Worm (Caenorhabditis elegans) whole organism, L4 larva: ENCODE results near the gene C28A5.6.

ENCODE experiments used
- F44E2.7 ChIP-seq: fragments of 200-800 bp; sonication (Bioruptor generic); IDR thresholded peaks from 2 replicates; pipeline ENCODE4 v2.1.2; 2022; ENCODE audit warnings: missing genetic modification characterization, missing compliant biosample characterization
- F49E8.2 ChIP-seq: sonication (generic microtip); optimal IDR thresholded peaks from 2 replicates; lab custom pipeline; 2016; ENCODE audit warnings: missing compliant biosample characterization, mild to moderate bottlenecking, missing genetic modification characterization, borderline replicate concordance
- T26A8.4 ChIP-seq: fragments of 200-800 bp; sonication (Bioruptor generic); IDR thresholded peaks from 2 replicates; pipeline ENCODE4 v1.3.6; 2022; ENCODE audit warnings: missing genetic modification characterization, missing compliant biosample characterization
- Y105C5A.15 ChIP-seq: fragments of 200-800 bp; sonication (Bioruptor generic); IDR thresholded peaks from 2 replicates; pipeline ENCODE4 v1.3.6; 2022; ENCODE audit warnings: missing genetic modification characterization, missing compliant biosample characterization
- ZK337.2 ChIP-seq: fragments of 200-800 bp; sonication (Bioruptor generic); IDR thresholded peaks from 2 replicates; pipeline ENCODE4 v1.3.6; 2022; ENCODE audit warnings: missing genetic modification reagents, missing genetic modification characterization, missing compliant biosample characterization
- aha-1 ChIP-seq: fragments of 150-350 bp; peaks from one replicate; lab custom pipeline; 2014; ENCODE audit warnings: missing biosample characterization, missing genetic modification characterization
- ceh-20 ChIP-seq: fragments of 200-800 bp; sonication (Bioruptor generic); IDR thresholded peaks from 2 replicates; pipeline ENCODE4 v1.3.6; 2022; ENCODE audit warnings: missing genetic modification reagents, missing genetic modification characterization, missing compliant biosample characterization
- ceh-28 ChIP-seq: fragments of 150-350 bp; optimal IDR thresholded peaks from 2 replicates; lab custom pipeline; 2014; ENCODE audit warnings: missing biosample characterization, missing genetic modification reagents, missing genetic modification characterization
- ceh-44 ChIP-seq: fragments of 200-800 bp; sonication (Bioruptor generic); IDR thresholded peaks from 2 replicates; pipeline ENCODE4 v1.3.6; 2022; ENCODE audit warnings: missing genetic modification reagents, missing genetic modification characterization, missing compliant biosample characterization
- ces-1 ChIP-seq: fragments of 150-350 bp; sonication (generic microtip); optimal IDR thresholded peaks from 4 replicates; lab custom pipeline; 2014; ENCODE audit warnings: missing biosample characterization, missing genetic modification reagents, missing genetic modification characterization
- ctbp-1 ChIP-seq: fragments of 200-800 bp; sonication (Bioruptor generic); IDR thresholded peaks from 2 replicates; pipeline ENCODE4 v1.3.6; 2022; ENCODE audit warnings: missing genetic modification reagents, missing genetic modification characterization, missing compliant biosample characterization
- daf-16 ChIP-seq, 3 experiments: sonication (generic microtip); optimal IDR thresholded peaks; 2 replicates each; lab custom pipeline; 2016 to 2017; ENCODE audit warnings: missing genetic modification characterization in 3 of 3, missing genetic modification reagents in 3 of 3, mild to moderate bottlenecking in 2 of 3, missing compliant biosample characterization in 2 of 3, missing biosample characterization in 1 of 3, moderate library complexity in 1 of 3
- dmd-8 ChIP-seq: fragments of 200-800 bp; sonication (Bioruptor generic); IDR thresholded peaks from 2 replicates; pipeline ENCODE4 v1.3.6; 2022; ENCODE audit warnings: missing genetic modification characterization, missing compliant biosample characterization
- dmd-9 ChIP-seq: fragments of 200-800 bp; sonication (Bioruptor generic); IDR thresholded peaks from 2 replicates; pipeline ENCODE4 v1.3.6; 2022; ENCODE audit warnings: missing genetic modification reagents, missing genetic modification characterization, missing compliant biosample characterization
- duxl-1 ChIP-seq: sonication (generic microtip); optimal IDR thresholded peaks from 2 replicates; lab custom pipeline; 2016; ENCODE audit warnings: mild to moderate bottlenecking, missing genetic modification characterization, moderate library complexity, missing compliant biosample characterization; ENCODE audit not compliant: poor library complexity
- fkh-10 ChIP-seq: fragments of 150-350 bp; optimal IDR thresholded peaks from 2 replicates; lab custom pipeline; 2014; ENCODE audit warnings: missing biosample characterization, missing genetic modification reagents, missing genetic modification characterization
- hlh-11 ChIP-seq: fragments of 200-800 bp; sonication (Bioruptor generic); optimal IDR thresholded peaks from 2 replicates; lab custom pipeline; 2018; ENCODE audit warnings: mild to moderate bottlenecking, missing genetic modification characterization, missing compliant biosample characterization
- hlh-30 ChIP-seq: sonication (generic microtip); optimal IDR thresholded peaks from 2 replicates; lab custom pipeline; 2017; ENCODE audit warnings: antibody characterized with exemption, mild to moderate bottlenecking, missing genetic modification characterization, missing compliant biosample characterization; ENCODE audit not compliant: insufficient read depth
- lin-13 ChIP-seq: fragments of 150-350 bp; optimal IDR thresholded peaks from 2 replicates; lab custom pipeline; 2014; ENCODE audit warnings: missing biosample characterization, missing genetic modification reagents, missing genetic modification characterization
- lin-38 ChIP-seq: fragments of 200-800 bp; sonication (Bioruptor generic); IDR thresholded peaks from 2 replicates; pipeline ENCODE4 v1.3.6; 2022; ENCODE audit warnings: missing genetic modification reagents, missing genetic modification characterization, missing compliant biosample characterization
- lir-3 ChIP-seq: sonication (generic microtip); optimal IDR thresholded peaks from 2 replicates; lab custom pipeline; 2016; ENCODE audit warnings: mild to moderate bottlenecking, missing genetic modification characterization, missing compliant biosample characterization
- lsy-2 ChIP-seq, 2 experiments: fragments of 150-350 bp in 1 of 2; sonication (generic microtip) in 1 of 2; optimal IDR thresholded peaks; 2 replicates each; lab custom pipeline; 2014 to 2017; ENCODE audit warnings: missing biosample characterization in 2 of 2, missing genetic modification characterization in 2 of 2
- madf-5 ChIP-seq, 2 experiments: fragments of 200-800 bp; sonication (Bioruptor generic); IDR thresholded peaks; 2 replicates each; pipeline ENCODE4 v1.3.6; 2022; ENCODE audit warnings: missing compliant biosample characterization in 2 of 2, missing genetic modification characterization in 2 of 2
- madf-9 ChIP-seq: fragments of 200-800 bp; sonication (Bioruptor generic); conservative IDR thresholded peaks from 2 replicates; pipeline ENCODE4 v1.3.6; 2022; ENCODE audit warnings: missing genetic modification reagents, missing genetic modification characterization, missing compliant biosample characterization
- mdt-29 ChIP-seq: fragments of 200-800 bp; sonication (Bioruptor generic); IDR thresholded peaks from 2 replicates; pipeline ENCODE4 v1.3.6; 2022; ENCODE audit warnings: missing genetic modification reagents, missing genetic modification characterization, missing compliant biosample characterization
- mes-2 ChIP-seq: sonication (generic microtip); optimal IDR thresholded peaks from 2 replicates; lab custom pipeline; 2016; ENCODE audit warnings: missing genotype, mild to moderate bottlenecking, missing genetic modification characterization, missing compliant biosample characterization; ENCODE audit not compliant: poor library complexity, severe bottlenecking
- mxl-2 ChIP-seq: fragments of 200-800 bp; sonication (Bioruptor generic); conservative IDR thresholded peaks from 2 replicates; pipeline ENCODE4 v1.3.6; 2022; ENCODE audit warnings: missing genetic modification reagents, missing genetic modification characterization, missing compliant biosample characterization
- mxl-3 ChIP-seq: fragments of 200-800 bp; sonication (Bioruptor generic); optimal IDR thresholded peaks from 2 replicates; lab custom pipeline; 2018; ENCODE audit warnings: mild to moderate bottlenecking, missing genetic modification characterization, missing compliant biosample characterization
- nhr-10 ChIP-seq: fragments of 150-350 bp; optimal IDR thresholded peaks from 2 replicates; lab custom pipeline; 2014; ENCODE audit warnings: missing biosample characterization, missing genetic modification characterization
- nhr-102 ChIP-seq: sonication (generic microtip); optimal IDR thresholded peaks from 2 replicates; lab custom pipeline; 2016; ENCODE audit warnings: mild to moderate bottlenecking, missing genetic modification characterization, moderate library complexity, missing compliant biosample characterization
- nhr-28 ChIP-seq: fragments of 150-350 bp; optimal IDR thresholded peaks from 2 replicates; lab custom pipeline; 2014; ENCODE audit warnings: missing biosample characterization, missing genetic modification characterization
- nhr-42 ChIP-seq: fragments of 200-800 bp; sonication (Bioruptor generic); IDR thresholded peaks from 2 replicates; pipeline ENCODE4 v1.3.6; 2022; ENCODE audit warnings: missing genetic modification characterization, missing compliant biosample characterization
- nhr-48 ChIP-seq: sonication (generic microtip); optimal IDR thresholded peaks from 2 replicates; lab custom pipeline; 2016; ENCODE audit warnings: mild to moderate bottlenecking, missing genetic modification characterization, missing compliant biosample characterization
- pha-4 ChIP-seq, 2 experiments: fragments of 150-350 bp in 1 of 2; fragments of 200-800 bp in 1 of 2; sonication (Bioruptor generic) in 1 of 2; IDR thresholded peaks in 1 of 2; optimal IDR thresholded peaks in 1 of 2; 2 replicates each; pipeline versions ENCODE4 v1.3.6 to Lab custom; 2014 to 2022; ENCODE audit warnings: missing genetic modification characterization in 2 of 2, missing genetic modification reagents in 2 of 2, missing biosample characterization in 1 of 2, missing compliant biosample characterization in 1 of 2
- php-3 ChIP-seq: fragments of 200-800 bp; sonication (Bioruptor generic); IDR thresholded peaks from 2 replicates; pipeline ENCODE4 v1.3.6; 2022; ENCODE audit warnings: missing genetic modification reagents, missing genetic modification characterization, missing compliant biosample characterization
- spr-1 ChIP-seq: sonication (generic microtip); optimal IDR thresholded peaks from 2 replicates; lab custom pipeline; 2016; ENCODE audit warnings: mild to moderate bottlenecking, missing genetic modification characterization, missing compliant biosample characterization
- spr-3 ChIP-seq: fragments of 200-800 bp; sonication (Bioruptor generic); optimal IDR thresholded peaks from 2 replicates; lab custom pipeline; 2018; ENCODE audit warnings: mild to moderate bottlenecking, missing genetic modification characterization, missing compliant biosample characterization
- zfp-3 ChIP-seq: fragments of 200-800 bp; sonication (Bioruptor generic); conservative IDR thresholded peaks from 2 replicates; pipeline ENCODE4 v1.3.6; 2022; ENCODE audit warnings: missing genetic modification reagents, missing genetic modification characterization, missing compliant biosample characterization

C28A5.6 gene

ce11 chrIII:4382118-4382517, 47.2 kb downstream of the C28A5.6 start:
- TF ChIP-seq mdt-29 (GFP tag; lab: Robert Waterston, UW) (no peak), aha-1 (tag; lab: Kevin White, UChicago) (peak; percentile 87)

DNA sequence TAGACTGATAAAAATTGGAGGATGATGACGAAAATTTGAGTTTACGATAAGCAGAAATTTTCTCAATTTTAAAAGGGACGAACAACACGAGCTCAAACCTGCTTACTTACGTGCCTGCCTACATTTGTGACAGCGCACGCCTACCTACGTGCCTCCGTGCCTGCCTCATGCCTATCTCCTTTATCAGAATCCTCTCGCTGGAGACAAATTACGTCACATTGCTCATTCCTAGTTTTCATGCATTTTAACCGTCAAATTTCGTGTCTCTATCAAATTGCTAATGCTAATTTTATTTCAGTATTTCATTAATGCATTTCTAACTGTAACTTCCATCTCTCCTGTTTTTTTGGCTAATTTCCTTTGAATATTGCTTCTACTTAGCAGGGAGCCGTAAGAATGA, 48.0 kb downstream of the C28A5.6 start, which contains the start of gene pals-27:
Gene pals-27, plus strand, starts transcription at position 301 of the 400 bp plus-strand sequence.
- no peak for TF ChIP-seq ces-1 (GFP tag; lab: Kevin White, UChicago)
- no peak for TF ChIP-seq lsy-2 (tag; optimal IDR thresholded peaks at IDR 0.05; lab: Kevin White, UChicago)
- TF ChIP-seq pha-4 (GFP tag; IDR thresholded peaks at IDR 0.05; lab: Robert Waterston, UW), result no peak
- TF ChIP-seq pha-4 (tag; optimal IDR thresholded peaks at IDR 0.05; lab: Kevin White, UChicago), result no peak
- TF ChIP-seq, all 104 proteins: peak for 0

DNA sequence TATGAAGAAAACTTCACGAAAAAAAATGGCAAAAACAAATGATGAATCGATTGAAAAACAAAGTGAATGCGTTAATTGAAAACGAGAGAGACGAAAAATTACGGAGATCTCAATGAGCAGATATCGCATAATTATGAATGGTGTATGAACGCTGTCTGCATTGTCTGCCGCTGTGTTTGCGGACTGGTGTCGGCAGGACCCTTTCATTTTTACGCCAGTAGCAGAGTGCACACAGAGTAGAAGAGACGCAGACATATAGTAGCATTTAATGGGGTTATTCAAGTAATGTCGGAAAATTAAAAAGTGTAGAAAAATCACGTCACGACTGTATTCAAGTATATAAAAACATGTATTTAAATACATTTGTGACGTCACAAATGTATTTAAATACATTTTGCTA, 48.5 kb downstream of the C28A5.6 start:
- TF ChIP-seq mes-2 (tag; lab: Kevin White, UChicago) (peak; percentile 65), F49E8.2 (tag; lab: Kevin White, UChicago) (no peak), mxl-3 (no peak)
- TF ChIP-seq, all 104 proteins: peak for 1

DNA sequence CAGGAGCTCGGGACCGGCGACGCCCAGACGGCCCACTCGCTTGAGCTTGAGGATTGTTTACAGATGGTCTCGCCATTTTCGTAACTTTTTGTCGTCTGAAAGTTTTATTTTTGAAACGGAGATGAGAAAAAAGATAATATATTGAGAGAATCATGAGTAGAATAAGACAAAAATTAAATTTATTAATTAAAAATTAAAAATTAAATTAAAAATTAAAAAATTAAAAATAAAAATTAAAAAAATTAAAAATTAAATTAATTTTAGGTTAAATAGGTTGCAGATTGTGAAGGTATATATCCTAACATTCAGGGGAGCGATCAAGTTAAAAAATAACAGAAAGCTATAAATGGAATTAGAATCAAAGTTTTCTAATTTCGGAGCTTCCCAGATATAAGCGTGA, 49.6 kb downstream of the C28A5.6 start, which contains the start of gene B0284.3:
Gene B0284.3, minus strand, starts transcription at position 101 of the 400 bp plus-strand sequence.
- TF ChIP-seq php-3 (GFP tag; lab: Robert Waterston, UW) (no peak), aha-1 (tag; lab: Kevin White, UChicago) (no peak), ZK337.2 (GFP tag; lab: Robert Waterston, UW) (no peak), ceh-28 (tag; lab: Kevin White, UChicago) (no peak), nhr-10 (tag; lab: Kevin White, UChicago) (no peak)

ce11 chrIII:4378600-4379293, 50.6 kb downstream of the C28A5.6 start:
- peak; percentile 56; the same call in 1 of the 2 replicates for TF ChIP-seq madf-9
- peak; percentile 73 for TF ChIP-seq ceh-20 (GFP tag; lab: Robert Waterston, UW)
- 0 out of 2 replicates have a peak, but pooled peaks have one; percentile 56 for TF ChIP-seq mxl-2 (GFP tag; lab: Robert Waterston, UW)
- peak; percentile 79 for TF ChIP-seq duxl-1 (tag; lab: Kevin White, UChicago)
- peak; percentile 2 for TF ChIP-seq F49E8.2 (tag; lab: Kevin White, UChicago)
- peak; percentile 68 for TF ChIP-seq nhr-42 (GFP tag; lab: Robert Waterston, UW)
- peak; percentile 77 for TF ChIP-seq spr-1
- TF ChIP-seq daf-16 (GFP tag; optimal IDR thresholded peaks at IDR 0.05; lab: Kevin White, UChicago), result peak in 1 of 2 experiments; percentile 48
- TF ChIP-seq daf-16 (tag; optimal IDR thresholded peaks at IDR 0.05; lab: Kevin White, UChicago), result peak; percentile 40
- peak; percentile 69 for TF ChIP-seq ctbp-1 (GFP tag; lab: Robert Waterston, UW)
- peak; percentile 89 for TF ChIP-seq T26A8.4
- TF ChIP-seq hlh-30 (tag; lab: Kevin White, UChicago), result peak; percentile 34
- TF ChIP-seq madf-5 (GFP tag; IDR thresholded peaks at IDR 0.05; lab: Robert Waterston, UW), result peak; percentile 46 to 62; a peak in 1 of 4 replicates
- TF ChIP-seq dmd-8 (GFP tag; lab: Robert Waterston, UW), result peak; percentile 75; the same call in 1 of the 2 replicates
- peak; percentile 75 for TF ChIP-seq lir-3 (tag; lab: Kevin White, UChicago)
- 0 out of 2 replicates have a peak, but pooled peaks have one; percentile 30 for TF ChIP-seq dmd-9 (GFP tag; lab: Robert Waterston, UW)
- TF ChIP-seq ceh-44 (GFP tag; lab: Robert Waterston, UW), result peak; percentile 37; the same call in 1 of the 2 replicates
- TF ChIP-seq hlh-11 (tag; lab: Kevin White, UChicago), result peak; percentile 78
- peak; percentile 72 for TF ChIP-seq lin-38 (GFP tag; lab: Robert Waterston, UW)
- peak; percentile 4 for TF ChIP-seq fkh-10
- TF ChIP-seq lin-13, result peak; percentile 38
- peak; percentile 61 for TF ChIP-seq nhr-102 (tag; lab: Kevin White, UChicago)
- peak; percentile 77 for TF ChIP-seq nhr-48 (tag; lab: Kevin White, UChicago)
- peak; percentile 48 for TF ChIP-seq php-3 (GFP tag; lab: Robert Waterston, UW)
- peak; percentile 18 for TF ChIP-seq nhr-28 (tag; lab: Kevin White, UChicago)
- TF ChIP-seq zfp-3, result 0 out of 2 replicates have a peak, but pooled peaks have one; percentile 34
- TF ChIP-seq spr-3, result peak; percentile 44
- TF ChIP-seq F44E2.7 (GFP tag; lab: Robert Waterston, UW), result peak; percentile 68; the same call in 1 of the 2 replicates
- TF ChIP-seq Y105C5A.15 (GFP tag; lab: Robert Waterston, UW), result 0 out of 2 replicates have a peak, but pooled peaks have one; percentile 12
